Worm (Caenorhabditis elegans): ENCODE results near the gene tyra-3.

Gene tyra-3

ce11 chrX:4902376-4902775 lies 45.5 kb upstream of the tyra-3 start:
- no peak for TF ChIP-seq lsy-12 (tag; optimal IDR thresholded peaks at IDR 0.05)
- TF ChIP-seq elt-3 (tag; optimal IDR thresholded peaks at IDR 0.05): no peak
- TF ChIP-seq pha-4 (tag; optimal IDR thresholded peaks at IDR 0.05): no peak
- no peak for TF ChIP-seq nfya-1 (tag; optimal IDR thresholded peaks at IDR 0.05; ENCODE audit: insufficient read depth)
- TF ChIP-seq ceh-28 (tag; optimal IDR thresholded peaks at IDR 0.05): no peak
- TF ChIP-seq egl-27 (tag; optimal IDR thresholded peaks at IDR 0.05): no peak
- no peak for TF ChIP-seq tbx-2 (tag; optimal IDR thresholded peaks at IDR 0.05)
- TF ChIP-seq unc-39 (tag; optimal IDR thresholded peaks at IDR 0.05): no peak
- no peak for TF ChIP-seq R02D3.7 (tag; optimal IDR thresholded peaks at IDR 0.05)
- no peak for TF ChIP-seq unc-62 (GFP tag; optimal IDR thresholded peaks at IDR 0.05)
- no peak for TF ChIP-seq sea-2 (GFP tag; optimal IDR thresholded peaks at IDR 0.05)
- no peak for TF ChIP-seq ama-1 (optimal IDR thresholded peaks at IDR 0.05)
- no peak for TF ChIP-seq zag-1 (tag; optimal IDR thresholded peaks at IDR 0.05)
- TF ChIP-seq ZK546.5 (tag; optimal IDR thresholded peaks at IDR 0.05): no peak

- TF ChIP-seq pqm-1 (tag; optimal IDR thresholded peaks at IDR 0.05) (peak; percentile 45), aly-2 (tag; optimal IDR thresholded peaks at IDR 0.05) (no peak), elt-2 (tag; optimal IDR thresholded peaks at IDR 0.05) (peak; percentile 80)
These were observed 42.0 kb upstream of the tyra-3 start, which contains the start of gene K05B2.2 for ce11 chrX:4905804-4906203. Gene K05B2.2, plus strand, starts transcription at chrX:4906081.

- TF ChIP-seq pqm-1 (tag; optimal IDR thresholded peaks at IDR 0.05): no peak
- no peak for TF ChIP-seq nhr-43 (tag; optimal IDR thresholded peaks at IDR 0.05; ENCODE audit: poor library complexity, severe bottlenecking)
- TF ChIP-seq hmg-11 (tag; optimal IDR thresholded peaks at IDR 0.05): no peak
- TF ChIP-seq unc-39 (tag; optimal IDR thresholded peaks at IDR 0.05): no peak
- no peak for TF ChIP-seq nhr-23 (tag; optimal IDR thresholded peaks at IDR 0.05)
- no peak for TF ChIP-seq fkh-10 (GFP tag; optimal IDR thresholded peaks at IDR 0.05)
These were observed 36.5 kb upstream of the tyra-3 start for ce11 chrX:4911287-4911876.

- TF ChIP-seq nhr-76 (tag; optimal IDR thresholded peaks at IDR 0.05) (no peak), nhr-28 (tag; optimal IDR thresholded peaks at IDR 0.05) (no peak), mdl-1 (tag; optimal IDR thresholded peaks at IDR 0.05) (no peak), tbx-2 (tag; optimal IDR thresholded peaks at IDR 0.05) (no peak), eor-1 (tag; optimal IDR thresholded peaks at IDR 0.05) (no peak), fkh-2 (tag; optimal IDR thresholded peaks at IDR 0.05) (no peak), elt-1 (tag; optimal IDR thresholded peaks at IDR 0.05) (no peak), pqm-1 (tag; optimal IDR thresholded peaks at IDR 0.05) (no peak), aly-2 (tag; optimal IDR thresholded peaks at IDR 0.05) (no peak), skn-1 (tag; optimal IDR thresholded peaks at IDR 0.05) (no peak), ztf-4 (tag; optimal IDR thresholded peaks at IDR 0.05) (no peak), sea-2 (GFP tag; optimal IDR thresholded peaks at IDR 0.05) (no peak), lin-15B (tag; optimal IDR thresholded peaks at IDR 0.05) (no peak)
These were observed 33.4 kb upstream of the tyra-3 start for ce11 chrX:4914464-4914863.

ce11 chrX:4915879-4916278 lies 32.0 kb upstream of the tyra-3 start, which contains the start of gene ifa-4:
Gene ifa-4, minus strand, starts transcription at chrX:4915979.
- no peak for TF ChIP-seq ceh-9 (tag; optimal IDR thresholded peaks at IDR 0.05)
- no peak for TF ChIP-seq unc-62 (GFP tag; optimal IDR thresholded peaks at IDR 0.05)
- no peak for TF ChIP-seq aly-2 (tag; optimal IDR thresholded peaks at IDR 0.05)
- no peak for TF ChIP-seq egl-27 (tag; optimal IDR thresholded peaks at IDR 0.05)
- TF ChIP-seq lin-39 (tag; optimal IDR thresholded peaks at IDR 0.05): no peak
- no peak for TF ChIP-seq lsy-12 (tag; optimal IDR thresholded peaks at IDR 0.05)
- no peak for TF ChIP-seq ZK546.5 (tag; optimal IDR thresholded peaks at IDR 0.05)
- no peak for TF ChIP-seq ceh-16 (tag; optimal IDR thresholded peaks at IDR 0.05)
- TF ChIP-seq daf-12 (tag; optimal IDR thresholded peaks at IDR 0.05): no peak
- TF ChIP-seq nhr-23 (tag; optimal IDR thresholded peaks at IDR 0.05): no peak
